Fruit fly (Drosophila melanogaster) Kc167 (cell line): Measurements from ENCODE around the gene Blos4.

Experiments used
- Myc ChIP-seq: fragments of >200 bp; optimal IDR thresholded peaks from 2 replicates; lab custom pipeline; 2017; ENCODE audit warnings: missing external identifiers
- h ChIP-seq: fragments of >200 bp; optimal IDR thresholded peaks from 3 replicates; lab custom pipeline; 2018; ENCODE audit warnings: missing external identifiers
- psq ChIP-seq: fragments of >200 bp; optimal IDR thresholded peaks from 2 replicates; lab custom pipeline; 2017; ENCODE audit warnings: missing external identifiers

DNA sequence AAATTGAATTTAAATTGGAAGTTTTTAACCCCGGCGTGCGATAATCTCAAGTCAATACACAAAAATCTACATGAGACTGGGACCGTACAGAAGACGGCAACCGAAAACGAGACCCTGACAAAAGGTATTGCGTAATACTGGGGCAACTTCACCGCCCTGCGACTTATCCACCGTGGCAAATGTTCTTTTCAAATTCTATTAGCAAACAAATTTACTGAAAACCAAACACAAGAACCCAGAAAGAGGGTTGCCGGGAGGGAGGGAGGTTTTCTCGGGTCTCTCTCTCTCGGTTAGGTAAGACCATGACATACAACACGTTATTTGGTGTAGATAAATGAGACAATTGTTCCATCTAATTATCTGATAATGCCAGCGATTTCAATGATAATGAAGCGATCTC lies 33.1 kb upstream of the Blos4 start:
- no peak for TF ChIP-seq psq (lab: Kevin White, UChicago)
- no peak for TF ChIP-seq h (lab: Kevin White, UChicago)
- no peak for TF ChIP-seq Myc (lab: Kevin White, UChicago)
